Fruit fly (Drosophila melanogaster) S2 (cell line): ENCODE results near the gene tey.

ENCODE experiments used
- CG8478 ChIP-seq: fragments of >200 bp; optimal IDR thresholded peaks from 2 replicates; lab custom pipeline; 2018
- CTCF ChIP-seq, 2 experiments: fragments of >200 bp; optimal IDR thresholded peaks; 2 replicates each; lab custom pipeline; 2018

DNA sequence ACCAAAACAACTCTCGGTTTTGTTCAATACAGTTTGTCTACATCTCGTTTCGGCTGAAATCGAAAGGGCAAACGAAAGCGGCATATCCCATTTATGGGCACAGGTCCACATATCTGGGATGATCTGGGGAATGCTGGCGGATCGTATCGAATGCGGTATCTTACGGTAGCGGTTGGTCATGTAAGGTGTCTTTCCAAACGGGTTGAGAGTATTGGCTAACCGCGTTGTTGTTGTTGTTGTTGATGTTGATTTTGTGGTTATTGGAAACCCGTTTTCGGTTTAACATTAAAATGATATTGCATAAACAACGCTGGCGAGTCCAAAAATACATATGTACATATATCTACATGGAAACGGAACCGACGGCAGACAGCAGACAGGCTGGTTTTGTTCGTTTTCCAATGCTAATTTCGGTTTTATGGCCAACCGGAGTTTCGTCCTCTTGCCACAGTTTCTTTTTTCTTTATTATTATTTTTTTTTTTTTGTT, 30.3 kb upstream of the tey start:
- no peak for TF ChIP-seq CG8478 (lab: Kevin White, UChicago)
- no peak for TF ChIP-seq CTCF (optimal IDR thresholded peaks at IDR 0.05; lab: Kevin White, UChicago)
